Worm (Caenorhabditis elegans) whole organism, young adult: ENCODE results near the gene F31E8.4.

ENCODE experiments used
- C06A6.2 ChIP-seq: fragments of 200-800 bp; sonication (Bioruptor generic); conservative IDR thresholded peaks from 2 replicates; pipeline ENCODE4 v1.3.6; 2022; ENCODE audit warnings: missing genetic modification characterization, missing compliant biosample characterization
- C17E4.6 ChIP-seq: fragments of 200-800 bp; sonication (Bioruptor generic); IDR thresholded peaks from 2 replicates; pipeline ENCODE4 v1.3.6; 2022; ENCODE audit warnings: missing genetic modification reagents, missing genetic modification characterization, missing compliant biosample characterization
- F10E7.11 ChIP-seq: sonication (generic microtip); optimal IDR thresholded peaks from 2 replicates; lab custom pipeline; 2017; ENCODE audit warnings: mild to moderate bottlenecking, missing genetic modification characterization, moderate library complexity, missing compliant biosample characterization
- F22D6.2 ChIP-seq: sonication (generic microtip); optimal IDR thresholded peaks from 2 replicates; lab custom pipeline; 2016; ENCODE audit warnings: mild to moderate bottlenecking, missing genetic modification characterization, missing compliant biosample characterization
- F39B2.1 ChIP-seq: fragments of 200-800 bp; sonication (Bioruptor generic); IDR thresholded peaks from 2 replicates; pipeline ENCODE4 v1.3.6; 2022; ENCODE audit warnings: missing genetic modification reagents, missing genetic modification characterization, missing compliant biosample characterization
- F49E8.2 ChIP-seq: sonication (generic microtip); optimal IDR thresholded peaks from 3 replicates; lab custom pipeline; 2017; ENCODE audit warnings: missing genetic modification characterization, mild to moderate bottlenecking, missing compliant biosample characterization, antibody characterized with exemption, moderate library complexity; ENCODE audit not compliant: insufficient read depth
- F52B5.7 ChIP-seq: sonication (generic microtip); optimal IDR thresholded peaks from 2 replicates; lab custom pipeline; 2016; ENCODE audit warnings: mild to moderate bottlenecking, missing genetic modification characterization, missing compliant biosample characterization
- F57A8.1 ChIP-seq: fragments of 200-800 bp; sonication (Bioruptor generic); optimal IDR thresholded peaks from 2 replicates; lab custom pipeline; 2018; ENCODE audit warnings: mild to moderate bottlenecking, missing genetic modification characterization, moderate library complexity, missing compliant biosample characterization
- T07F8.4 ChIP-seq: sonication (generic microtip); optimal IDR thresholded peaks from 2 replicates; lab custom pipeline; 2016; ENCODE audit warnings: mild to moderate bottlenecking, missing genetic modification characterization, moderate library complexity, missing compliant biosample characterization
- Y53F4B.3 ChIP-seq: fragments of 200-800 bp; sonication (Bioruptor generic); IDR thresholded peaks from 2 replicates; pipeline ENCODE4 v1.3.6; 2022; ENCODE audit warnings: missing genetic modification reagents, missing genetic modification characterization, missing compliant biosample characterization
- Y79H2A.3 ChIP-seq: fragments of 200-800 bp; sonication (Bioruptor generic); conservative IDR thresholded peaks from 2 replicates; pipeline ENCODE4 v1.3.6; 2022; ENCODE audit warnings: missing genetic modification reagents, missing genetic modification characterization, missing compliant biosample characterization
- akir-1 ChIP-seq: fragments of 200-800 bp; sonication (Bioruptor generic); optimal IDR thresholded peaks from 2 replicates; lab custom pipeline; 2018; ENCODE audit warnings: mild to moderate bottlenecking, missing genetic modification characterization, moderate library complexity, missing compliant biosample characterization
- attf-5 ChIP-seq: fragments of 200-800 bp; sonication (Bioruptor generic); optimal IDR thresholded peaks from 2 replicates; lab custom pipeline; 2018; ENCODE audit warnings: mild to moderate bottlenecking, missing genetic modification characterization, missing compliant biosample characterization
- attf-6 ChIP-seq: fragments of 200-800 bp; sonication (Bioruptor generic); IDR thresholded peaks from 2 replicates; pipeline ENCODE4 v1.3.6; 2022; ENCODE audit warnings: missing genetic modification reagents, missing genetic modification characterization, missing compliant biosample characterization
- bed-1 ChIP-seq: fragments of 200-800 bp; sonication (Bioruptor generic); IDR thresholded peaks from 2 replicates; pipeline ENCODE4 v1.3.6; 2022; ENCODE audit warnings: missing genetic modification reagents, missing genetic modification characterization, missing compliant biosample characterization
- ceh-27 ChIP-seq: fragments of 200-800 bp; sonication (Bioruptor generic); optimal IDR thresholded peaks from 2 replicates; lab custom pipeline; 2018; ENCODE audit warnings: mild to moderate bottlenecking, missing genetic modification characterization, moderate library complexity, missing compliant biosample characterization
- efl-1 ChIP-seq: fragments of 150-350 bp; optimal IDR thresholded peaks from 2 replicates; lab custom pipeline; 2014; ENCODE audit warnings: missing biosample characterization, missing genetic modification reagents, missing genetic modification characterization
- him-1 ChIP-seq: sonication (generic microtip); optimal IDR thresholded peaks from 2 replicates; lab custom pipeline; 2016; ENCODE audit warnings: missing genotype, missing genetic modification reagents, missing genetic modification characterization, missing compliant biosample characterization
- hlh-12 ChIP-seq: sonication (generic microtip); optimal IDR thresholded peaks from 2 replicates; lab custom pipeline; 2016; ENCODE audit warnings: missing genetic modification characterization, missing compliant biosample characterization
- hmg-1.2 ChIP-seq: fragments of 200-800 bp; sonication (Bioruptor generic); IDR thresholded peaks from 2 replicates; pipeline ENCODE4 v1.3.6; 2022; ENCODE audit warnings: missing genetic modification reagents, missing genetic modification characterization, missing compliant biosample characterization
- hmg-20 ChIP-seq: fragments of 200-800 bp; sonication (Bioruptor generic); IDR thresholded peaks from 2 replicates; pipeline ENCODE4 v1.3.6; 2022; ENCODE audit warnings: missing genetic modification reagents, missing genetic modification characterization, missing compliant biosample characterization
- hsf-1 ChIP-seq: fragments of 200-800 bp; sonication (Bioruptor generic); IDR thresholded peaks from 2 replicates; pipeline ENCODE4 v1.3.6; 2022; ENCODE audit warnings: missing genetic modification reagents, missing genetic modification characterization, missing compliant biosample characterization
- lag-1 ChIP-seq: fragments of 200-800 bp; sonication (Bioruptor generic); IDR thresholded peaks from 2 replicates; pipeline ENCODE4 v1.3.6; 2022; ENCODE audit warnings: missing genetic modification reagents, missing genetic modification characterization, missing compliant biosample characterization
- let-526 ChIP-seq: fragments of 200-800 bp; sonication (Bioruptor generic); IDR thresholded peaks from 2 replicates; pipeline ENCODE4 v1.3.6; 2022; ENCODE audit warnings: missing genetic modification reagents, missing genetic modification characterization, missing compliant biosample characterization
- lin-26 ChIP-seq: fragments of 200-800 bp; sonication (Bioruptor generic); IDR thresholded peaks from 2 replicates; pipeline ENCODE4 v1.3.6; 2022; ENCODE audit warnings: missing genetic modification reagents, missing genetic modification characterization, missing compliant biosample characterization
- lin-54 ChIP-seq: fragments of 200-800 bp; sonication (Bioruptor generic); optimal IDR thresholded peaks from 2 replicates; lab custom pipeline; 2018; ENCODE audit warnings: mild to moderate bottlenecking, missing genetic modification characterization, missing compliant biosample characterization
- lir-1 ChIP-seq: fragments of 200-800 bp; sonication (Bioruptor generic); conservative IDR thresholded peaks from 2 replicates; pipeline ENCODE4 v1.3.6; 2022; ENCODE audit warnings: missing genetic modification reagents, missing genetic modification characterization, missing compliant biosample characterization
- mcd-1 ChIP-seq: fragments of 200-800 bp; sonication (Bioruptor generic); IDR thresholded peaks from 2 replicates; pipeline ENCODE4 v1.3.6; 2022; ENCODE audit warnings: missing genetic modification reagents, missing genetic modification characterization, missing compliant biosample characterization
- mel-28 ChIP-seq: sonication (generic microtip); optimal IDR thresholded peaks from 2 replicates; lab custom pipeline; 2016; ENCODE audit warnings: borderline replicate concordance, mild to moderate bottlenecking, missing genetic modification characterization, missing compliant biosample characterization
- mes-4 ChIP-seq: sonication (generic microtip); optimal IDR thresholded peaks from 2 replicates; lab custom pipeline; 2016; ENCODE audit warnings: missing genotype, missing genetic modification characterization, missing compliant biosample characterization
- nfya-1 ChIP-seq: sonication (generic microtip); optimal IDR thresholded peaks from 2 replicates; lab custom pipeline; 2017; ENCODE audit warnings: antibody characterized with exemption, missing compliant biosample characterization, missing genetic modification characterization, borderline replicate concordance; ENCODE audit not compliant: insufficient read depth
- nfyb-1 ChIP-seq: fragments of 200-800 bp; sonication (Bioruptor generic); IDR thresholded peaks from 2 replicates; pipeline ENCODE4 v1.3.6; 2022; ENCODE audit warnings: missing genetic modification reagents, missing genetic modification characterization, missing compliant biosample characterization
- nhr-27 ChIP-seq: fragments of 200-800 bp; sonication (Bioruptor generic); optimal IDR thresholded peaks from 2 replicates; lab custom pipeline; 2018; ENCODE audit warnings: mild to moderate bottlenecking, missing genetic modification characterization, moderate library complexity, missing compliant biosample characterization
- rcor-1 ChIP-seq: fragments of 200-800 bp; sonication (Bioruptor generic); IDR thresholded peaks from 2 replicates; pipeline ENCODE4 v1.3.6; 2022; ENCODE audit warnings: missing genetic modification reagents, missing genetic modification characterization, missing compliant biosample characterization
- sdz-38 ChIP-seq: sonication (generic microtip); optimal IDR thresholded peaks from 2 replicates; lab custom pipeline; 2016; ENCODE audit warnings: missing genotype, missing genetic modification characterization, missing compliant biosample characterization
- sea-2 ChIP-seq: fragments of 200-800 bp; sonication (Bioruptor generic); IDR thresholded peaks from 2 replicates; pipeline ENCODE4 v1.3.6; 2022; ENCODE audit warnings: missing genetic modification characterization, missing compliant biosample characterization
- tbp1 ChIP-seq: fragments of 200-800 bp; sonication (Bioruptor generic); optimal IDR thresholded peaks from 2 replicates; lab custom pipeline; 2018; ENCODE audit warnings: mild to moderate bottlenecking, missing genetic modification characterization, missing compliant biosample characterization
- unc-130 ChIP-seq: sonication (generic microtip); optimal IDR thresholded peaks from 2 replicates; lab custom pipeline; 2016; ENCODE audit warnings: missing genetic modification reagents, missing genetic modification characterization, missing compliant biosample characterization
- zfh-2 ChIP-seq: fragments of 200-800 bp; sonication (Bioruptor generic); conservative IDR thresholded peaks from 2 replicates; pipeline ENCODE4 v1.3.6; 2022; ENCODE audit warnings: missing genetic modification reagents, missing genetic modification characterization, missing compliant biosample characterization
- ztf-18 ChIP-seq: sonication (generic microtip); optimal IDR thresholded peaks from 2 replicates; lab custom pipeline; 2016; ENCODE audit warnings: missing genotype, mild to moderate bottlenecking, missing genetic modification characterization, missing compliant biosample characterization
- ztf-22 ChIP-seq: fragments of 200-800 bp; sonication (Bioruptor generic); optimal IDR thresholded peaks from 2 replicates; lab custom pipeline; 2018; ENCODE audit warnings: mild to moderate bottlenecking, missing genetic modification characterization, moderate library complexity, missing compliant biosample characterization

The F31E8.4 gene

ce11 chrII:6752850-6753249, 47.1 kb downstream of the F31E8.4 start, which contains the start of gene F41G3.21:
TSS of gene F41G3.21 (minus strand) at chrII:6752950.
- TF ChIP-seq nhr-27 (tag; lab: Kevin White, UChicago) (no peak), lir-1 (GFP tag; lab: Robert Waterston, UW) (no peak), let-526 (GFP tag; lab: Robert Waterston, UW) (no peak), bed-1 (GFP tag; lab: Robert Waterston, UW) (no peak), F39B2.1 (no peak), mcd-1 (GFP tag; lab: Robert Waterston, UW) (no peak), Y79H2A.3 (GFP tag; lab: Robert Waterston, UW) (no peak), F22D6.2 (tag; lab: Kevin White, UChicago) (no peak), C17E4.6 (no peak), sea-2 (GFP tag; lab: Robert Waterston, UW) (no peak), hsf-1 (GFP tag; lab: Robert Waterston, UW) (no peak), F52B5.7 (tag; lab: Kevin White, UChicago) (no peak), efl-1 (no peak)
- TF ChIP-seq, all 124 proteins: peak for 0

- no peak for TF ChIP-seq efl-1
- no peak for TF ChIP-seq T07F8.4 (tag; lab: Kevin White, UChicago)
- TF ChIP-seq nfyb-1 = no peak
- no peak for TF ChIP-seq attf-6 (GFP tag; lab: Robert Waterston, UW)
- TF ChIP-seq ztf-22 (GFP tag; lab: Kevin White, UChicago) = no peak
- no peak for TF ChIP-seq mel-28 (tag; lab: Kevin White, UChicago)
- TF ChIP-seq lag-1 (GFP tag; lab: Robert Waterston, UW) = no peak
- no peak for TF ChIP-seq Y53F4B.3 (GFP tag; lab: Robert Waterston, UW)
- no peak for TF ChIP-seq rcor-1 (GFP tag; lab: Robert Waterston, UW)
- no peak for TF ChIP-seq hsf-1 (GFP tag; lab: Robert Waterston, UW)
- no peak for TF ChIP-seq ztf-18 (tag; lab: Kevin White, UChicago)
Observed at ce11 chrII:6752027-6752426, 47.9 kb downstream of the F31E8.4 start, which contains the start of gene F41G3.19. TSS of gene F41G3.19 (minus strand) at chrII:6752127.

- TF ChIP-seq ceh-27 (GFP tag; lab: Kevin White, UChicago) (no peak), F52B5.7 (tag; lab: Kevin White, UChicago) (no peak), Y79H2A.3 (GFP tag; lab: Robert Waterston, UW) (no peak), mes-4 (tag; lab: Kevin White, UChicago) (no peak), attf-5 (no peak), tbp1 (no peak), F57A8.1 (GFP tag; lab: Kevin White, UChicago) (no peak), C06A6.2 (no peak), T07F8.4 (tag; lab: Kevin White, UChicago) (no peak), hmg-20 (no peak), F49E8.2 (no peak), akir-1 (GFP tag; lab: Kevin White, UChicago) (no peak), nfyb-1 (no peak), him-1 (tag; lab: Kevin White, UChicago) (no peak), lin-54 (no peak)
Observed at ce11 chrII:6750929-6751328, 49.0 kb downstream of the F31E8.4 start, which contains the start of gene F41G3.20. TSS of gene F41G3.20 (minus strand) at chrII:6751029.

- TF ChIP-seq hmg-1.2 (GFP tag; lab: Robert Waterston, UW) = no peak
- TF ChIP-seq lin-26 = no peak
- TF ChIP-seq nfya-1 = no peak
- TF ChIP-seq unc-130 (GFP tag; lab: Kevin White, UChicago) = no peak
- no peak for TF ChIP-seq sdz-38
- no peak for TF ChIP-seq efl-1
- no peak for TF ChIP-seq F10E7.11
- TF ChIP-seq zfh-2 (GFP tag; lab: Robert Waterston, UW) = no peak
- no peak for TF ChIP-seq hlh-12 (tag; lab: Kevin White, UChicago)
- TF ChIP-seq, all 124 proteins: peak for 0
Observed at ce11 chrII:6749422-6749821, 50.5 kb downstream of the F31E8.4 start, which contains the start of gene F41G3.10. TSS of gene F41G3.10 (minus strand) at chrII:6749522.
